Fruit fly (Drosophila melanogaster): ENCODE measurements around the gene Pi4KIIalpha.
A peak's percentile ranks its signal among the peaks of the same experiment; 100 is the strongest.

Pi4KIIalpha gene

dm6 chr3R:5520566-5520965 is 42.9 kb downstream of the Pi4KIIalpha start:
- TF ChIP-seq dsx (GFP tag; optimal IDR thresholded peaks at IDR 0.05; ENCODE audit: poor library complexity, severe bottlenecking) = no peak
- TF ChIP-seq Eip78C (GFP tag) = peak; percentile 52
- TF ChIP-seq Hr4 (GFP tag; optimal IDR thresholded peaks at IDR 0.05) = peak; percentile 31

- TF ChIP-seq CG8319 (GFP tag; optimal IDR thresholded peaks at IDR 0.05) = no peak
- no peak for TF ChIP-seq CG1621 (tag; optimal IDR thresholded peaks at IDR 0.05)
- 0 out of 3 replicates have a peak, but pooled peaks have one; percentile 22 for TF ChIP-seq CG6163 (GFP tag; IDR thresholded peaks at IDR 0.05)
- peak; percentile 98 for TF ChIP-seq svp (GFP tag)
These were observed 43.7 kb downstream of the Pi4KIIalpha start for dm6 chr3R:5519789-5520188.

dm6 chr3R:5518627-5519026 is 44.8 kb downstream of the Pi4KIIalpha start:
- TF ChIP-seq CG6276 (GFP tag; optimal IDR thresholded peaks at IDR 0.05) (peak; percentile 62), CG11902 (GFP tag; optimal IDR thresholded peaks at IDR 0.05) (peak; percentile 40), Hr4 (GFP tag; optimal IDR thresholded peaks at IDR 0.05) (peak; percentile 71), CG8319 (GFP tag; optimal IDR thresholded peaks at IDR 0.05) (peak; percentile 51), ss (GFP tag; optimal IDR thresholded peaks at IDR 0.05) (peak; percentile 40 to 93), OdsH (GFP tag; optimal IDR thresholded peaks at IDR 0.05) (peak; percentile 67), fd59A (GFP tag; optimal IDR thresholded peaks at IDR 0.05) (peak; percentile 63), Hr39 (GFP tag; optimal IDR thresholded peaks at IDR 0.05) (peak; percentile 70), CG9139 (GFP tag; optimal IDR thresholded peaks at IDR 0.05) (no peak), salr (GFP tag; optimal IDR thresholded peaks at IDR 0.05) (peak; percentile 27 to 47), CG6792 (GFP tag; optimal IDR thresholded peaks at IDR 0.05) (peak; percentile 60), topi (GFP tag; optimal IDR thresholded peaks at IDR 0.05) (peak; percentile 61), Smox (GFP tag; optimal IDR thresholded peaks at IDR 0.05) (peak; percentile 53), Sox14 (GFP tag; optimal IDR thresholded peaks at IDR 0.05) (peak; percentile 64), Blimp-1 (GFP tag; optimal IDR thresholded peaks at IDR 0.05) (no peak), CG1621 (tag; optimal IDR thresholded peaks at IDR 0.05) (peak; percentile 41), CG31627 (GFP tag; optimal IDR thresholded peaks at IDR 0.05) (peak; percentile 72), achi (GFP tag; optimal IDR thresholded peaks at IDR 0.05) (peak; percentile 65), CG32006 (GFP tag; optimal IDR thresholded peaks at IDR 0.05) (peak; percentile 78), vri (GFP tag; optimal IDR thresholded peaks at IDR 0.05) (peak; percentile 30), fkh (GFP tag; optimal IDR thresholded peaks at IDR 0.05) (no peak), svp (GFP tag) (peak; percentile 91), lz (GFP tag; optimal IDR thresholded peaks at IDR 0.05) (peak; percentile 69), CG11294 (GFP tag; IDR thresholded peaks at IDR 0.05) (peak; percentile 22; the same call in 1 of the 2 replicates), CG15336 (GFP tag; IDR thresholded peaks at IDR 0.05) (peak; percentile 76), net (GFP tag; optimal IDR thresholded peaks at IDR 0.05) (peak; percentile 73), CG3032 (tag; optimal IDR thresholded peaks at IDR 0.05) (peak; percentile 48), CG6808 (GFP tag; optimal IDR thresholded peaks at IDR 0.05) (peak; percentile 65), CG4318 (GFP tag; optimal IDR thresholded peaks at IDR 0.05) (peak; percentile 40), Eip75B (GFP tag; optimal IDR thresholded peaks at IDR 0.05) (peak; percentile 66), fd85E (GFP tag; optimal IDR thresholded peaks at IDR 0.05) (no peak), Eip78C (GFP tag) (peak; percentile 94), spab (GFP tag; optimal IDR thresholded peaks at IDR 0.05) (peak; percentile 49), CG3919 (GFP tag; optimal IDR thresholded peaks at IDR 0.05) (peak; percentile 80), Sox15 (GFP tag; optimal IDR thresholded peaks at IDR 0.05) (peak; percentile 52), dsx (GFP tag; optimal IDR thresholded peaks at IDR 0.05; ENCODE audit: poor library complexity, severe bottlenecking) (peak; percentile 90), CG6163 (GFP tag; IDR thresholded peaks at IDR 0.05) (peak; percentile 80), CG11762 (GFP tag; optimal IDR thresholded peaks at IDR 0.05; ENCODE audit: insufficient read depth) (peak; percentile 11), CG7368 (GFP tag; optimal IDR thresholded peaks at IDR 0.05) (peak; percentile 41), Gug (GFP tag; IDR thresholded peaks at IDR 0.05) (peak; percentile 43; the same call in 1 of the 2 replicates), CG8119 (GFP tag; IDR thresholded peaks at IDR 0.05) (peak; percentile 61; the same call in 1 of the 3 replicates), CG8632 (GFP tag; optimal IDR thresholded peaks at IDR 0.05) (peak; percentile 65), Hr38 (GFP tag; optimal IDR thresholded peaks at IDR 0.05) (no peak), Lpt (GFP tag; optimal IDR thresholded peaks at IDR 0.05) (no peak), CG10631 (GFP tag; optimal IDR thresholded peaks at IDR 0.05) (peak; percentile 68), CG6854 (GFP tag; optimal IDR thresholded peaks at IDR 0.05) (no peak), Met (GFP tag; optimal IDR thresholded peaks at IDR 0.05) (peak; percentile 58)

All from whole organism, prepupa.